Worm (Caenorhabditis elegans) whole organism, late embryonic: ENCODE results near the gene rpl-39.

Experiments
- C38D4.7 ChIP-seq: fragments of 200-800 bp; sonication (Bioruptor generic); optimal IDR thresholded peaks from 2 replicates; lab custom pipeline; 2018; ENCODE audit warnings: mild to moderate bottlenecking, missing genetic modification characterization, moderate library complexity, missing compliant biosample characterization
- F13H6.1 ChIP-seq: sonication (generic microtip); optimal IDR thresholded peaks from 2 replicates; lab custom pipeline; 2016; ENCODE audit warnings: missing genetic modification characterization, missing compliant biosample characterization
- K02D7.2 ChIP-seq: sonication (generic microtip); optimal IDR thresholded peaks from 2 replicates; lab custom pipeline; 2017; ENCODE audit warnings: mild to moderate bottlenecking, missing genetic modification characterization, missing compliant biosample characterization
- K09A11.1 ChIP-seq: sonication (generic microtip); optimal IDR thresholded peaks from 2 replicates; lab custom pipeline; 2017; ENCODE audit warnings: antibody characterized with exemption, mild to moderate bottlenecking, missing genetic modification characterization, missing compliant biosample characterization; ENCODE audit not compliant: insufficient read depth
- ceh-18 ChIP-seq: sonication (generic microtip); optimal IDR thresholded peaks from 2 replicates; lab custom pipeline; 2016; ENCODE audit warnings: missing genetic modification characterization, missing compliant biosample characterization
- ceh-24 ChIP-seq: sonication (generic microtip); optimal IDR thresholded peaks from 2 replicates; lab custom pipeline; 2016; ENCODE audit warnings: mild to moderate bottlenecking, missing genetic modification characterization, missing compliant biosample characterization
- ceh-30 ChIP-seq: fragments of 150-350 bp; optimal IDR thresholded peaks from 2 replicates; lab custom pipeline; 2014; ENCODE audit warnings: missing biosample characterization, missing genetic modification characterization
- ceh-31 ChIP-seq: sonication (generic microtip); optimal IDR thresholded peaks from 2 replicates; lab custom pipeline; 2016; ENCODE audit warnings: missing genetic modification characterization, missing compliant biosample characterization
- ceh-34 ChIP-seq: sonication (generic microtip); optimal IDR thresholded peaks from 2 replicates; lab custom pipeline; 2016; ENCODE audit warnings: mild to moderate bottlenecking, missing genetic modification characterization, missing compliant biosample characterization
- che-1 ChIP-seq: sonication (generic microtip); optimal IDR thresholded peaks from 2 replicates; lab custom pipeline; 2016; ENCODE audit warnings: mild to moderate bottlenecking, missing genetic modification characterization, missing compliant biosample characterization
- dve-1 ChIP-seq: sonication (generic microtip); optimal IDR thresholded peaks from 2 replicates; lab custom pipeline; 2017; ENCODE audit warnings: antibody characterized with exemption, mild to moderate bottlenecking, missing genetic modification characterization, missing compliant biosample characterization
- elt-2 ChIP-seq: sonication (generic microtip); optimal IDR thresholded peaks from 2 replicates; lab custom pipeline; 2016; ENCODE audit warnings: missing genetic modification reagents, missing genetic modification characterization, missing compliant biosample characterization
- ets-4 ChIP-seq: sonication (generic microtip); optimal IDR thresholded peaks from 2 replicates; lab custom pipeline; 2016; ENCODE audit warnings: missing genetic modification characterization, missing compliant biosample characterization
- gmeb-2 ChIP-seq: sonication (generic microtip); optimal IDR thresholded peaks from 2 replicates; lab custom pipeline; 2016; ENCODE audit warnings: missing genetic modification characterization, inconsistent platforms, missing compliant biosample characterization
- hlh-30 ChIP-seq: sonication (generic microtip); optimal IDR thresholded peaks from 2 replicates; lab custom pipeline; 2017; ENCODE audit warnings: antibody characterized with exemption, missing genetic modification characterization, missing compliant biosample characterization; ENCODE audit not compliant: insufficient read depth
- hlh-6 ChIP-seq: sonication (generic microtip); optimal IDR thresholded peaks from 2 replicates; lab custom pipeline; 2016; ENCODE audit warnings: missing genotype, missing genetic modification characterization, missing compliant biosample characterization
- madf-2 ChIP-seq: sonication (generic microtip); optimal IDR thresholded peaks from 2 replicates; lab custom pipeline; 2017; ENCODE audit warnings: missing genetic modification characterization, missing compliant biosample characterization
- mec-3 ChIP-seq: sonication (generic microtip); optimal IDR thresholded peaks from 2 replicates; lab custom pipeline; 2016; ENCODE audit warnings: borderline replicate concordance, missing genetic modification characterization, missing compliant biosample characterization
- nfya-1 ChIP-seq: sonication (generic microtip); optimal IDR thresholded peaks from 2 replicates; lab custom pipeline; 2017; ENCODE audit warnings: missing genetic modification characterization, mild to moderate bottlenecking, missing compliant biosample characterization, antibody characterized with exemption, moderate library complexity
- nhr-232 ChIP-seq: sonication (generic microtip); optimal IDR thresholded peaks from 2 replicates; lab custom pipeline; 2016; ENCODE audit warnings: missing genetic modification characterization, missing compliant biosample characterization
- odd-2 ChIP-seq: sonication (generic microtip); optimal IDR thresholded peaks from 2 replicates; lab custom pipeline; 2017; ENCODE audit warnings: antibody characterized with exemption, mild to moderate bottlenecking, missing genetic modification characterization, missing compliant biosample characterization
- pag-3 ChIP-seq: sonication (generic microtip); optimal IDR thresholded peaks from 2 replicates; lab custom pipeline; 2016; ENCODE audit warnings: missing compliant biosample characterization, missing genetic modification characterization, borderline replicate concordance
- pat-9 ChIP-seq: fragments of 200-800 bp; sonication (Bioruptor generic); optimal IDR thresholded peaks from 2 replicates; lab custom pipeline; 2018; ENCODE audit warnings: mild to moderate bottlenecking, missing genetic modification characterization, moderate library complexity, missing compliant biosample characterization
- pha-2 ChIP-seq: sonication (generic microtip); optimal IDR thresholded peaks from 2 replicates; lab custom pipeline; 2017; ENCODE audit warnings: mild to moderate bottlenecking, missing genetic modification characterization, missing compliant biosample characterization
- pros-1 ChIP-seq: fragments of 150-350 bp; optimal IDR thresholded peaks from 2 replicates; lab custom pipeline; 2014; ENCODE audit warnings: missing biosample characterization, missing genetic modification reagents, missing genetic modification characterization
- ref-2 ChIP-seq: sonication (generic microtip); optimal IDR thresholded peaks from 2 replicates; lab custom pipeline; 2016; ENCODE audit warnings: missing genetic modification characterization, missing compliant biosample characterization
- rnt-1 ChIP-seq: sonication (generic microtip); optimal IDR thresholded peaks from 2 replicates; lab custom pipeline; 2016; ENCODE audit warnings: missing genetic modification characterization, missing compliant biosample characterization
- tbx-2 ChIP-seq: sonication (generic microtip); optimal IDR thresholded peaks from 2 replicates; lab custom pipeline; 2016; ENCODE audit warnings: missing genetic modification characterization, missing compliant biosample characterization
- tbx-7 ChIP-seq: sonication (generic microtip); optimal IDR thresholded peaks from 2 replicates; lab custom pipeline; 2016; ENCODE audit warnings: missing genotype, missing genetic modification characterization, missing compliant biosample characterization
- unc-42 ChIP-seq: sonication (generic microtip); optimal IDR thresholded peaks from 2 replicates; lab custom pipeline; 2016; ENCODE audit warnings: missing genotype, missing genetic modification characterization, missing compliant biosample characterization
- unc-55 ChIP-seq: sonication (generic microtip); optimal IDR thresholded peaks from 2 replicates; lab custom pipeline; 2017; ENCODE audit warnings: missing biosample characterization, missing genetic modification reagents, missing genetic modification characterization
- zip-5 ChIP-seq: sonication (generic microtip); optimal IDR thresholded peaks from 2 replicates; lab custom pipeline; 2016; ENCODE audit warnings: missing genetic modification characterization, missing compliant biosample characterization

rpl-39 gene

DNA sequence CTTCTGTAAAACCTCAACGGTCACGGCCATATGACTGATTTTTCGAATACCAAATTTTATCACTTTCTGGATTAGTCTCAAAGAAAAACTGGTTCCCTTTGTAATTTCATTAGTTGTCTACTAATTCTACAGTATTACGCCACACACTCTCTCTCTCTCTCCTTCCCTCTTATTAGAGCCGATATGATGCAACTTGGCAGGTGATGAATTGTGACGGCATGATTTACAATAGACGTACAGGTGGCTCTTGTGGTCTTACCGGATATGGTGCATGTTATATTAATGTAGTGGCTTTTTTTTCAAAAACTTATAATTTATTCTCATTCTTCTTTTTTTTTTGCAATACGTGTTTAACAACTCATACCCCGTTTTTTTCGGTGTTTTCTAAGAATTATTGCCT is 34.0 kb downstream of the rpl-39 start:
- no peak for TF ChIP-seq dve-1 (tag; lab: Kevin White, UChicago)
- no peak for TF ChIP-seq elt-2
- no peak for TF ChIP-seq odd-2 (tag; lab: Kevin White, UChicago)
- no peak for TF ChIP-seq ceh-24 (tag; lab: Kevin White, UChicago)
- TF ChIP-seq che-1 = no peak
- no peak for TF ChIP-seq pag-3 (tag; lab: Kevin White, UChicago)
- TF ChIP-seq ceh-18 = no peak
- TF ChIP-seq gmeb-2 (tag; lab: Kevin White, UChicago) = no peak
- TF ChIP-seq, all 69 proteins: peak for 0

DNA sequence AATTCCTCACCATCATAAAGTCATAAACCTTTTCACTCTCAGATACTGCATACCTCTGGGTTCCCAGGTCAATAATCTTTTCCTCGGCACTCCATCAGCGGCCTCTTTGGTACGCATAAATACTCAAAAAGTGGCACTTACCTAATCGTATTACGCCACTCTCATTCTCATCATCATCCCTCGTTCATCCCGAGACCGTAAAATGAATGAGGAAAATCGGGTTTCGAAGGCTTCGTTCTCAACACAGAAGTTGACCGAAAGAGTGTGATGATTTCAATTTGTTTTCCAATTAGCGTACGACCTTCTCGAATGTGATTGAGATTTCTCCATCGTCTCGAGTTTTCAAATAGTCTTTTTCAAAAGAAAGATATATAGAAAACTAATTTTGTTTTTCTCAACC is 35.9 kb downstream of the rpl-39 start:
- TF ChIP-seq pat-9 (tag; lab: Kevin White, UChicago) = no peak
- no peak for TF ChIP-seq F13H6.1 (tag; lab: Kevin White, UChicago)

DNA sequence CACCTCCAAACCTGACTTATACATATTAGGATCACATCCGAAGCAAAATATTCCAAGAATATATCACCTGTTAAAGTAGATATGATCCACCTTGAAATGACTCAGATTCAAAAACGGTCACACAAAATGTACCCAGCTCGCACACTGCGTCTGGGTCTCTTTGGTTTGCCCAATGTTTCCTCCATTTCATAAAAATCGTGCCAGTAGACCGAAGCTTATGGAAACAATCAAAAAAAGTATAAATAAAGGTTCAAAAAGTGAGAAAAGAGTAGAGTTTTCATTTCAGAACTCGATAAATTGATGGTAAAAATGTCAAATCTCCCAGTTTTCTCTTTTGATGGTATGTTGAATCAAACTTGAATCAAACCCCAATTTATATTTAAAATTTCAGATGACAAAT is 38.2 kb downstream of the rpl-39 start, which contains the start of gene srr-9:
srr-9 (plus strand) TSS at position 301 of the 400 bp plus-strand sequence.
- TF ChIP-seq unc-42 (tag; lab: Kevin White, UChicago) (no peak), madf-2 (tag; lab: Kevin White, UChicago) (no peak), tbx-2 (tag; lab: Kevin White, UChicago) (no peak), tbx-7 (tag; lab: Kevin White, UChicago) (no peak), nfya-1 (tag; lab: Kevin White, UChicago) (no peak), hlh-6 (tag; lab: Kevin White, UChicago) (no peak), pha-2 (no peak), pat-9 (tag; lab: Kevin White, UChicago) (no peak), zip-5 (no peak), C38D4.7 (GFP tag; lab: Kevin White, UChicago) (no peak), K02D7.2 (tag; lab: Kevin White, UChicago) (no peak), pros-1 (tag; lab: Kevin White, UChicago) (no peak)
- TF ChIP-seq, all 69 proteins: peak for 0

DNA sequence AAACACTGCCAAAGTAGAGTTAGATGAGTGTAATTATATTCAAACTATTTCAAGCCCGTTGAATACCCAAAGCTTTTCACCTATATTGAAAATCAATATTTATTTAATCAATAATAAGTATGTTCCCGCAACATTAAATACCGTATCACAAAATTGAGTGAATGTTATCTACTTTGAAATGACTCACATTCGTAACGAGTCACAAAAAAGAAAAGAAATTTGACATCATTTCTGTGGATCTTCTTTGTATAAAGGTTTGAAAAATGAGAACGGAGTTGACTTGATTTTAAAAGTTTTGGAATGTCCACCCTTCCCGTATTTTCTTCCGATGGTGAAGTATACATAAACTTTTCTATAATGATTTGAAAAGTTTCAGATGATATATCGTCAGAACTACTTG is 40.6 kb downstream of the rpl-39 start, which contains the start of gene srr-10:
srr-10 (plus strand) TSS at position 301 of the 400 bp plus-strand sequence.
- TF ChIP-seq nhr-232 (tag; lab: Kevin White, UChicago) (no peak), mec-3 (tag; lab: Kevin White, UChicago) (no peak)

DNA sequence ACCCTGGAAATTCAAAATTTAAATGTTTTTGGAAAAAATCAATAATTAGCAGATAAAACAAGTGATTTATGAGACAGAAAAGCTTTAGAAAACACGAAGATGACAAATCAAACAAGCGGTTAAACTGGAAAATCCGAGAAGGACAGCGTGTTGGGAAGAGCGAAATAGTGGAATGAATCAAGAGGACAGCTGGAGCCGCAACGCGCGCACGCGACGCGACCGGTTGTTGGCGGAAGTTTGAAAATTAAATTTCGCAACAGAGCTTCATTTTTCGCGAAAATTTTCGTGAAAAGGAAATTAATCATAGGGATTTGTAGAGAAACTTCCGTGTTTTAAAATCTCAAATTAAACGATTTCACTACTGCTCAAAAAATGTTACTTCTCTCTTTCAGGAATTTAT is 41.0 kb downstream of the rpl-39 start, which contains the start of gene clic-1:
clic-1 (minus strand) TSS at position 3 of the 400 bp plus-strand sequence.
- TF ChIP-seq ceh-18 (peak; percentile 53), ceh-31 (tag; lab: Kevin White, UChicago) (peak; percentile 29), ref-2 (tag; lab: Kevin White, UChicago) (peak; percentile 51), pag-3 (tag; lab: Kevin White, UChicago) (no peak), unc-55 (GFP tag; lab: Kevin White, UChicago) (peak; percentile 44), unc-42 (tag; lab: Kevin White, UChicago) (peak; percentile 68), hlh-30 (peak; percentile 10), ets-4 (tag; lab: Kevin White, UChicago) (peak; percentile 11), zip-5 (no peak), ceh-34 (tag; lab: Kevin White, UChicago) (peak; percentile 18), K09A11.1 (no peak), rnt-1 (tag; lab: Kevin White, UChicago) (peak; percentile 24), pros-1 (tag; lab: Kevin White, UChicago) (no peak), nfya-1 (tag; lab: Kevin White, UChicago) (peak; percentile 74), ceh-30 (tag; lab: Kevin White, UChicago) (no peak)
